Worm (Caenorhabditis elegans) whole organism, L4 larva: ENCODE results near the gene srh-272.

Experiments
- D1046.2 ChIP-seq: fragments of 200-800 bp; sonication (Bioruptor generic); IDR thresholded peaks from 2 replicates; pipeline ENCODE4 v1.3.6; 2022; ENCODE audit warnings: missing genetic modification characterization, missing compliant biosample characterization
- F26F4.8 ChIP-seq: fragments of 200-800 bp; sonication (Bioruptor generic); conservative IDR thresholded peaks from 2 replicates; pipeline ENCODE4 v1.3.6; 2022; ENCODE audit warnings: missing genetic modification characterization, missing compliant biosample characterization
- F44E2.7 ChIP-seq: fragments of 200-800 bp; sonication (Bioruptor generic); IDR thresholded peaks from 2 replicates; pipeline ENCODE4 v2.1.2; 2022; ENCODE audit warnings: missing genetic modification characterization, missing compliant biosample characterization
- F49E8.2 ChIP-seq: sonication (generic microtip); optimal IDR thresholded peaks from 2 replicates; lab custom pipeline; 2016; ENCODE audit warnings: missing compliant biosample characterization, mild to moderate bottlenecking, missing genetic modification characterization, borderline replicate concordance
- R02D3.7 ChIP-seq: fragments of 150-350 bp; sonication (generic microtip); optimal IDR thresholded peaks from 3 replicates; lab custom pipeline; 2014; ENCODE audit warnings: missing biosample characterization, missing genetic modification characterization
- T20F7.1 ChIP-seq: fragments of 200-800 bp; sonication (Bioruptor generic); optimal IDR thresholded peaks from 2 replicates; lab custom pipeline; 2018; ENCODE audit warnings: mild to moderate bottlenecking, missing genetic modification characterization, missing compliant biosample characterization
- Y48G9A.11 ChIP-seq: fragments of 200-800 bp; sonication (Bioruptor generic); IDR thresholded peaks from 2 replicates; pipeline ENCODE4 v1.3.6; 2022; ENCODE audit warnings: missing genetic modification reagents, missing genetic modification characterization, missing compliant biosample characterization
- ZK546.5 ChIP-seq, 2 experiments: sonication (generic microtip); optimal IDR thresholded peaks; 2 replicates each; lab custom pipeline; 2017; ENCODE audit warnings: missing biosample characterization in 2 of 2, missing genetic modification characterization in 2 of 2
- aha-1 ChIP-seq: fragments of 150-350 bp; peaks from one replicate; lab custom pipeline; 2014; ENCODE audit warnings: missing biosample characterization, missing genetic modification characterization
- arid-1 ChIP-seq: fragments of 200-800 bp; sonication (Bioruptor generic); conservative IDR thresholded peaks from 2 replicates; pipeline ENCODE4 v1.3.6; 2022; ENCODE audit warnings: missing genetic modification reagents, missing genetic modification characterization, missing compliant biosample characterization
- ceh-20 ChIP-seq: fragments of 200-800 bp; sonication (Bioruptor generic); IDR thresholded peaks from 2 replicates; pipeline ENCODE4 v1.3.6; 2022; ENCODE audit warnings: missing genetic modification reagents, missing genetic modification characterization, missing compliant biosample characterization
- duxl-1 ChIP-seq: sonication (generic microtip); optimal IDR thresholded peaks from 2 replicates; lab custom pipeline; 2016; ENCODE audit warnings: mild to moderate bottlenecking, missing genetic modification characterization, moderate library complexity, missing compliant biosample characterization; ENCODE audit not compliant: poor library complexity
- dve-1 ChIP-seq: sonication (generic microtip); optimal IDR thresholded peaks from 2 replicates; lab custom pipeline; 2017; ENCODE audit warnings: antibody characterized with exemption, mild to moderate bottlenecking, missing genetic modification characterization, missing compliant biosample characterization; ENCODE audit not compliant: insufficient read depth
- egl-43 ChIP-seq: fragments of 200-800 bp; sonication (Bioruptor generic); IDR thresholded peaks from 2 replicates; pipeline ENCODE4 v1.3.6; 2022; ENCODE audit warnings: missing genetic modification reagents, missing genetic modification characterization, missing compliant biosample characterization
- fkh-10 ChIP-seq: fragments of 150-350 bp; optimal IDR thresholded peaks from 2 replicates; lab custom pipeline; 2014; ENCODE audit warnings: missing biosample characterization, missing genetic modification reagents, missing genetic modification characterization
- fos-1 ChIP-seq: fragments of 150-350 bp; optimal IDR thresholded peaks from 2 replicates; lab custom pipeline; 2014; ENCODE audit warnings: missing biosample characterization, missing genetic modification characterization
- gei-8 ChIP-seq: fragments of 200-800 bp; sonication (Bioruptor generic); optimal IDR thresholded peaks from 2 replicates; lab custom pipeline; 2018; ENCODE audit warnings: mild to moderate bottlenecking, missing genetic modification characterization, missing compliant biosample characterization
- hlh-30 ChIP-seq: sonication (generic microtip); optimal IDR thresholded peaks from 2 replicates; lab custom pipeline; 2017; ENCODE audit warnings: antibody characterized with exemption, mild to moderate bottlenecking, missing genetic modification characterization, missing compliant biosample characterization; ENCODE audit not compliant: insufficient read depth
- lin-13 ChIP-seq: fragments of 150-350 bp; optimal IDR thresholded peaks from 2 replicates; lab custom pipeline; 2014; ENCODE audit warnings: missing biosample characterization, missing genetic modification reagents, missing genetic modification characterization
- lin-39 ChIP-seq: fragments of 150-350 bp; optimal IDR thresholded peaks from 2 replicates; lab custom pipeline; 2014; ENCODE audit warnings: missing biosample characterization, missing genetic modification reagents, missing genetic modification characterization
- lir-3 ChIP-seq: sonication (generic microtip); optimal IDR thresholded peaks from 2 replicates; lab custom pipeline; 2016; ENCODE audit warnings: mild to moderate bottlenecking, missing genetic modification characterization, missing compliant biosample characterization
- madf-5 ChIP-seq, 2 experiments: fragments of 200-800 bp; sonication (Bioruptor generic); IDR thresholded peaks; 2 replicates each; pipeline ENCODE4 v1.3.6; 2022; ENCODE audit warnings: missing compliant biosample characterization in 2 of 2, missing genetic modification characterization in 2 of 2
- mep-1 ChIP-seq: fragments of 150-350 bp; sonication (generic microtip); optimal IDR thresholded peaks from 3 replicates; lab custom pipeline; 2014; ENCODE audit warnings: missing biosample characterization, missing genetic modification characterization
- nhr-11 ChIP-seq: fragments of 150-350 bp; optimal IDR thresholded peaks from 2 replicates; lab custom pipeline; 2014; ENCODE audit warnings: missing biosample characterization, missing genetic modification characterization
- nhr-111 ChIP-seq: fragments of 200-800 bp; sonication (Bioruptor generic); optimal IDR thresholded peaks from 2 replicates; lab custom pipeline; 2018; ENCODE audit warnings: mild to moderate bottlenecking, missing genetic modification characterization, missing compliant biosample characterization
- nhr-237 ChIP-seq: sonication (generic microtip); optimal IDR thresholded peaks from 2 replicates; lab custom pipeline; 2017; ENCODE audit warnings: missing biosample characterization, missing genetic modification characterization
- nhr-42 ChIP-seq: fragments of 200-800 bp; sonication (Bioruptor generic); IDR thresholded peaks from 2 replicates; pipeline ENCODE4 v1.3.6; 2022; ENCODE audit warnings: missing genetic modification characterization, missing compliant biosample characterization
- nhr-48 ChIP-seq: sonication (generic microtip); optimal IDR thresholded peaks from 2 replicates; lab custom pipeline; 2016; ENCODE audit warnings: mild to moderate bottlenecking, missing genetic modification characterization, missing compliant biosample characterization
- nhr-6 ChIP-seq: fragments of 150-350 bp; optimal IDR thresholded peaks from 2 replicates; lab custom pipeline; 2014; ENCODE audit warnings: missing biosample characterization, missing genetic modification characterization
- nhr-76 ChIP-seq: fragments of 150-350 bp; optimal IDR thresholded peaks from 2 replicates; lab custom pipeline; 2014; ENCODE audit warnings: missing biosample characterization, missing genetic modification characterization
- sdz-12 ChIP-seq: fragments of 200-800 bp; sonication (Bioruptor generic); optimal IDR thresholded peaks from 2 replicates; lab custom pipeline; 2018; ENCODE audit warnings: mild to moderate bottlenecking, missing genetic modification characterization, missing compliant biosample characterization
- set-16 ChIP-seq: fragments of 200-800 bp; sonication (Bioruptor generic); IDR thresholded peaks from 2 replicates; pipeline ENCODE4 v1.3.6; 2022; ENCODE audit warnings: missing genetic modification reagents, missing genetic modification characterization, missing compliant biosample characterization
- snpc-1.2 ChIP-seq: fragments of 200-800 bp; sonication (Bioruptor generic); IDR thresholded peaks from 2 replicates; pipeline ENCODE4 v1.3.6; 2022; ENCODE audit warnings: missing genetic modification reagents, missing genetic modification characterization, missing compliant biosample characterization
- snpc-4 ChIP-seq: fragments of 150-350 bp; optimal IDR thresholded peaks from 2 replicates; lab custom pipeline; 2014; ENCODE audit warnings: missing biosample characterization, missing genetic modification characterization
- spr-3 ChIP-seq: fragments of 200-800 bp; sonication (Bioruptor generic); optimal IDR thresholded peaks from 2 replicates; lab custom pipeline; 2018; ENCODE audit warnings: mild to moderate bottlenecking, missing genetic modification characterization, missing compliant biosample characterization
- unc-39 ChIP-seq: sonication (generic microtip); optimal IDR thresholded peaks from 2 replicates; lab custom pipeline; 2017; ENCODE audit warnings: missing biosample characterization, missing genetic modification characterization
- unc-62 ChIP-seq, 3 experiments: fragments of 150-350 bp in 1 of 3; sonication (generic microtip); optimal IDR thresholded peaks in 2 of 3; peaks in 1 of 3; 1 replicate in 1 of 3; 2 replicates in 2 of 3; lab custom pipeline; 2014 to 2017; ENCODE audit warnings: missing biosample characterization in 3 of 3, missing genetic modification characterization in 3 of 3, missing genetic modification reagents in 3 of 3, missing genotype in 1 of 3
- zfp-2 ChIP-seq: sonication (generic microtip); optimal IDR thresholded peaks from 2 replicates; lab custom pipeline; 2016; ENCODE audit warnings: mild to moderate bottlenecking, missing genetic modification characterization, missing compliant biosample characterization
- zip-11 ChIP-seq: fragments of 200-800 bp; sonication (Bioruptor generic); IDR thresholded peaks from 2 replicates; pipeline ENCODE4 v1.3.6; 2022; ENCODE audit warnings: missing genetic modification characterization, missing compliant biosample characterization
- zip-2 ChIP-seq: fragments of 150-350 bp; optimal IDR thresholded peaks from 2 replicates; lab custom pipeline; 2014; ENCODE audit warnings: missing biosample characterization, missing genetic modification characterization

Gene srh-272

ce11 chrV:2818117-2818516 is 45.0 kb upstream of the srh-272 start, which contains the start of gene srt-34:
Gene srt-34 (minus strand): TSS chrV:2818217.
- TF ChIP-seq nhr-237 (tag; lab: Kevin White, UChicago) (no peak), F44E2.7 (GFP tag; lab: Robert Waterston, UW) (no peak), egl-43 (GFP tag; lab: Robert Waterston, UW) (no peak), lir-3 (no peak), zip-2 (tag; lab: Kevin White, UChicago) (no peak)

- TF ChIP-seq snpc-1.2 (GFP tag; lab: Robert Waterston, UW) (0 out of 2 replicates have a peak, but pooled peaks have one; percentile 32), gei-8 (GFP tag; lab: Kevin White, UChicago) (no peak), set-16 (GFP tag; lab: Robert Waterston, UW) (peak; percentile 73), hlh-30 (tag; lab: Kevin White, UChicago) (no peak), D1046.2 (no peak), lin-13 (no peak), madf-5 (GFP tag; IDR thresholded peaks at IDR 0.05; lab: Robert Waterston, UW) (no peak), ceh-20 (GFP tag; lab: Robert Waterston, UW) (no peak), spr-3 (GFP tag; lab: Kevin White, UChicago) (no peak), aha-1 (tag; lab: Kevin White, UChicago) (peak; percentile 8), F26F4.8 (GFP tag; lab: Robert Waterston, UW) (0 out of 2 replicates have a peak, but pooled peaks have one; percentile 35)
These were observed 41.4 kb upstream of the srh-272 start, which contains the start of gene srh-36 for ce11 chrV:2821618-2822272. Gene srh-36 (minus strand): TSS chrV:2821668.

- TF ChIP-seq dve-1 (tag; lab: Kevin White, UChicago), result no peak
- TF ChIP-seq lin-39 (tag; lab: Kevin White, UChicago), result no peak
- TF ChIP-seq zfp-2, result no peak
- no peak for TF ChIP-seq T20F7.1 (GFP tag; lab: Kevin White, UChicago)
- TF ChIP-seq arid-1 (GFP tag; lab: Robert Waterston, UW), result no peak
- TF ChIP-seq nhr-6 (tag; lab: Kevin White, UChicago), result no peak
- no peak for TF ChIP-seq snpc-4
- TF ChIP-seq lin-13, result no peak
- TF ChIP-seq, all 104 proteins: peak for 0
These were observed 37.2 kb upstream of the srh-272 start for ce11 chrV:2825978-2826377.

- no peak for TF ChIP-seq fos-1 (tag; lab: Kevin White, UChicago)
- TF ChIP-seq duxl-1 (tag; lab: Kevin White, UChicago), result peak; percentile 50
These were observed 36.3 kb upstream of the srh-272 start, which contains the start of gene T03D3.5 for ce11 chrV:2826815-2827214. Gene T03D3.5 (minus strand): TSS chrV:2826835.

- TF ChIP-seq nhr-76 (tag; lab: Kevin White, UChicago), result no peak
- peak in 1 of 2 experiments; percentile 90 for TF ChIP-seq unc-62 (GFP tag; optimal IDR thresholded peaks at IDR 0.05 in 1 of 2; lab: Kevin White, UChicago)
- no peak for TF ChIP-seq unc-62 (tag; optimal IDR thresholded peaks at IDR 0.05; lab: Kevin White, UChicago)
- TF ChIP-seq, all 104 proteins: peak for 1
These were observed 32.3 kb upstream of the srh-272 start, which contains the start of gene srw-2 for ce11 chrV:2830817-2831216. Gene srw-2 (plus strand): TSS chrV:2830878.

- TF ChIP-seq nhr-11 (tag; lab: Kevin White, UChicago) (no peak), sdz-12 (no peak), F49E8.2 (no peak), ZK546.5 (tag; optimal IDR thresholded peaks at IDR 0.05; lab: Kevin White, UChicago) (no peak), fkh-10 (no peak), Y48G9A.11 (GFP tag; lab: Robert Waterston, UW) (no peak), mep-1 (tag; lab: Kevin White, UChicago) (no peak), unc-39 (tag; lab: Kevin White, UChicago) (no peak), nhr-48 (tag; lab: Kevin White, UChicago) (no peak), zip-11 (GFP tag; lab: Robert Waterston, UW) (no peak), egl-43 (GFP tag; lab: Robert Waterston, UW) (no peak), aha-1 (tag; lab: Kevin White, UChicago) (no peak), nhr-42 (GFP tag; lab: Robert Waterston, UW) (no peak), hlh-30 (tag; lab: Kevin White, UChicago) (no peak), nhr-111 (no peak), R02D3.7 (no peak), arid-1 (GFP tag; lab: Robert Waterston, UW) (no peak)
These were observed 30.5 kb upstream of the srh-272 start, which contains the start of gene srj-50 for ce11 chrV:2832666-2833065. Gene srj-50 (plus strand): TSS chrV:2832966.
